Fruit fly (Drosophila melanogaster): Measurements from ENCODE around the gene EndoA.

Gene EndoA

dm6 chr3R:18916715-18917253 lies 10.4 kb downstream of the EndoA start (continued):
- TF ChIP-seq fd96Cb (tag; optimal IDR thresholded peaks at IDR 0.05) (no peak), z (GFP tag; IDR thresholded peaks at IDR 0.05) (no peak), zf30C (GFP tag; optimal IDR thresholded peaks at IDR 0.05) (no peak), repo (GFP tag; optimal IDR thresholded peaks at IDR 0.05) (no peak), cwo (GFP tag; optimal IDR thresholded peaks at IDR 0.05) (peak; percentile 96), stc (GFP tag; IDR thresholded peaks at IDR 0.05) (no peak; the same call in 1 of the 2 replicates), CG4360 (GFP tag; IDR thresholded peaks at IDR 0.05) (no peak), CG2678 (tag; optimal IDR thresholded peaks at IDR 0.05) (peak; percentile 45), H2.0 (GFP tag; IDR thresholded peaks at IDR 0.05) (no peak), Stat92E (GFP tag; optimal IDR thresholded peaks at IDR 0.05) (peak in 1 of 3 experiments; percentile 54), CG17568 (GFP tag; optimal IDR thresholded peaks at IDR 0.05) (peak; percentile 1), CG32767 (GFP tag; IDR thresholded peaks at IDR 0.05) (peak; percentile 42; the same call in 1 of the 2 replicates), CTCF (GFP tag; optimal IDR thresholded peaks at IDR 0.05) (peak; percentile 57), lov (optimal IDR thresholded peaks at IDR 0.05) (no peak), lov (GFP tag; IDR thresholded peaks at IDR 0.05) (no peak), CG18476 (GFP tag; optimal IDR thresholded peaks at IDR 0.05) (no peak), CG8944 (GFP tag; optimal IDR thresholded peaks at IDR 0.05) (no peak), CG42726 (GFP tag; IDR thresholded peaks at IDR 0.05; ENCODE audit: partially characterized antibody) (no peak), CG12769 (tag; optimal IDR thresholded peaks at IDR 0.05) (peak; percentile 71), ase (GFP tag; IDR thresholded peaks at IDR 0.05) (no peak), peb (GFP tag; IDR thresholded peaks at IDR 0.05) (no peak), Jarid2 (GFP tag; optimal IDR thresholded peaks at IDR 0.05) (no peak), oc (tag; optimal IDR thresholded peaks at IDR 0.05) (no peak), prd (optimal IDR thresholded peaks at IDR 0.05) (no peak), prd (GFP tag; IDR thresholded peaks at IDR 0.05) (no peak), eyg (GFP tag; optimal IDR thresholded peaks at IDR 0.05) (no peak), Rfx (GFP tag; IDR thresholded peaks at IDR 0.05) (no peak), dati (GFP tag; IDR thresholded peaks at IDR 0.05) (no peak), Side (GFP tag; optimal IDR thresholded peaks at IDR 0.05) (no peak), trem (tag; optimal IDR thresholded peaks at IDR 0.05) (no peak), CG12942 (GFP tag; optimal IDR thresholded peaks at IDR 0.05) (no peak), cato (GFP tag; optimal IDR thresholded peaks at IDR 0.05; ENCODE audit: borderline replicate concordance) (no peak), CG12155 (GFP tag; optimal IDR thresholded peaks at IDR 0.05) (no peak), tap (tag; optimal IDR thresholded peaks at IDR 0.05) (no peak), CG6175 (GFP tag; IDR thresholded peaks at IDR 0.05) (no peak), CG43689 (GFP tag; IDR thresholded peaks at IDR 0.05) (no peak), nau (GFP tag; optimal IDR thresholded peaks at IDR 0.05) (peak; percentile 9), sima (GFP tag; optimal IDR thresholded peaks at IDR 0.05) (no peak), onecut (GFP tag; IDR thresholded peaks at IDR 0.05) (no peak), Lim3 (GFP tag; IDR thresholded peaks at IDR 0.05) (no peak), fru (optimal IDR thresholded peaks at IDR 0.05) (no peak), sc (optimal IDR thresholded peaks at IDR 0.05) (no peak), sc (GFP tag; optimal IDR thresholded peaks at IDR 0.05) (no peak), yki (optimal IDR thresholded peaks at IDR 0.05) (no peak), CG10565 (GFP tag; optimal IDR thresholded peaks at IDR 0.05) (no peak), grau (tag; optimal IDR thresholded peaks at IDR 0.05) (peak; percentile 23), ind (GFP tag; optimal IDR thresholded peaks at IDR 0.05) (no peak), sd (tag; optimal IDR thresholded peaks at IDR 0.05) (peak; percentile 83), MESR4 (GFP tag; optimal IDR thresholded peaks at IDR 0.05) (no peak), NFAT (GFP tag; IDR thresholded peaks at IDR 0.05) (no peak), slbo (GFP tag; IDR thresholded peaks at IDR 0.05) (0 out of 2 replicates have a peak, but pooled peaks have one; percentile 15), CG13894 (tag; optimal IDR thresholded peaks at IDR 0.05) (peak; percentile 88), CrebB (tag; optimal IDR thresholded peaks at IDR 0.05) (peak; percentile 32)

Data from whole organism, embryonic.